Worm (Caenorhabditis elegans): Measurements from ENCODE around the gene Y32H12A.8.

DNA sequence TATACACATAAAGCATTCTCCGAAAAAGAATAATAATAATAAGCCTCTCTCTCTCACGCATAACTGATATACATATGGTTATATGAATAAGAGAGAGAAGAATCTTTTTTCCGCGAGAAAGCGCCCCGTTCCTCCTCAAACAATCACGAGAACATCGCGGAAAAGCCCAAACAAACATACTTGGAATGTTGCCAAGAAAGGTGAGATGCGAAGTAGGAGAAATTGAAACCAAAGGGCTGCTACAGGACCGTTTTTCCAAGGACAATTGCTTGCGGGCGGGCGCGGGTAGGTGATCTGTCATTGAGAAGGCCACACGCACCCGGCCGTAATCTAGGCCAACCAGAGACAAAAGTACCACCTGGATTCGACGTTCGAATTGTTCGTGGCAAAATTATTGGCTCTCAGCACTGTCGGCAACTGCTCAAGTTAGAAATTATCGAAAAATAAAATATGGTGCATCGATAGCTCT, 17.9 kb upstream of the Y32H12A.8 start, which contains the start of gene dnj-24:
- TF ChIP-seq dao-5 (tag; optimal IDR thresholded peaks at IDR 0.05) (no peak), W03F9.2 (tag; optimal IDR thresholded peaks at IDR 0.05) (no peak)
